Worm (Caenorhabditis elegans) whole organism, L4/young adult: ENCODE data around the gene ccpp-6.
A peak's percentile ranks its signal among the peaks of the same experiment; 100 is the strongest.

Experiments
- W03F9.2 ChIP-seq: fragments of 150-350 bp; optimal IDR thresholded peaks from 2 replicates; lab custom pipeline; 2014; ENCODE audit warnings: missing biosample characterization, missing genetic modification characterization
- dao-5 ChIP-seq: sonication (generic microtip); optimal IDR thresholded peaks from 2 replicates; lab custom pipeline; 2016; ENCODE audit warnings: missing genotype, missing genetic modification characterization, moderate library complexity, missing compliant biosample characterization

ce11 chrII:5336035-5336376, 51.1 kb downstream of the ccpp-6 start:
- peak; percentile 2 for TF ChIP-seq dao-5 (tag; lab: Kevin White, UChicago)
- no peak for TF ChIP-seq W03F9.2 (tag; lab: Kevin White, UChicago)
